Fruit fly (Drosophila melanogaster) whole organism, wandering third instar larva: ENCODE results near the gene Nrg.

ENCODE experiments used
- CG9705 ChIP-seq: fragments of 200-800 bp; sonication (Bioruptor generic); optimal IDR thresholded peaks from 2 replicates; lab custom pipeline; 2018; ENCODE audit warnings: missing biosample characterization, mild to moderate bottlenecking, missing genetic modification characterization
- Sp1 ChIP-seq: fragments of 200-800 bp; sonication (Bioruptor generic); optimal IDR thresholded peaks from 3 replicates; lab custom pipeline; 2019; ENCODE audit warnings: missing biosample characterization, mild to moderate bottlenecking, missing genetic modification characterization, moderate library complexity
- tai ChIP-seq: sonication (Bioruptor generic); optimal IDR thresholded peaks from 2 replicates; lab custom pipeline; 2016; ENCODE audit warnings: missing biosample characterization, missing genetic modification characterization
- woc ChIP-seq: sonication (Bioruptor generic); optimal IDR thresholded peaks from 2 replicates; lab custom pipeline; 2016; ENCODE audit warnings: missing biosample characterization, mild to moderate bottlenecking, missing genetic modification characterization

dm6 chrX:8579097-8579496 is 61.9 kb downstream of the Nrg start:
- TF ChIP-seq CG9705 (no peak), tai (GFP tag; lab: Kevin White, UChicago) (no peak), woc (GFP tag; lab: Kevin White, UChicago) (no peak), Sp1 (GFP tag; lab: Kevin White, UChicago) (no peak)
